Comparison of ENCODE assay signal across 1 fruit fly cellular context in genomic region chr3R:29087302-29087782, dm6.
TF ChIP-seq lines count a peak whose summit lies in the region.

No protein-coding gene starts in this region.

TF ChIP-seq in whole organism, embryonic, 481 proteins besides CTCF, POLR2A, EP300 and RAD21 (continued from another document):
- no peak for TF ChIP-seq CG11093 (GFP tag; IDR thresholded peaks at IDR 0.05; lab: Robert Waterston, UW)
- TF ChIP-seq CG1529 (GFP tag; optimal IDR thresholded peaks at IDR 0.05; lab: Kevin White, UChicago): peak; percentile 33
- TF ChIP-seq CG13775 (GFP tag; optimal IDR thresholded peaks at IDR 0.05; lab: Kevin White, UChicago): no peak
- peak; percentile 4 for TF ChIP-seq CG17568 (GFP tag; optimal IDR thresholded peaks at IDR 0.05; lab: Kevin White, UChicago)
- TF ChIP-seq CG10654 (GFP tag; optimal IDR thresholded peaks at IDR 0.05; lab: Kevin White, UChicago): no peak
- peak; percentile 74 for TF ChIP-seq CG14965 (GFP tag; optimal IDR thresholded peaks at IDR 0.05; lab: Kevin White, UChicago; ENCODE audit: borderline replicate concordance)
- no peak for TF ChIP-seq prd (optimal IDR thresholded peaks at IDR 0.05; lab: Kevin White, UChicago)
- no peak for TF ChIP-seq prd (GFP tag; IDR thresholded peaks at IDR 0.05; lab: Robert Waterston, UW)
- TF ChIP-seq oc (tag; optimal IDR thresholded peaks at IDR 0.05; lab: Kevin White, UChicago): peak; percentile 61
TF ChIP-seq in whole organism, embryonic: peak in this region for 36.
